Worm (Caenorhabditis elegans) whole organism, L1 larva: ENCODE results near the gene lgc-44.

ENCODE experiments used
- hpl-2 ChIP-seq: fragments of 150-350 bp; optimal IDR thresholded peaks from 2 replicates; lab custom pipeline; 2014; ENCODE audit warnings: missing biosample characterization, missing genetic modification reagents, missing genetic modification characterization
- lin-14 ChIP-seq: fragments of 200-800 bp; sonication (Bioruptor generic); optimal IDR thresholded peaks from 2 replicates; lab custom pipeline; 2018; ENCODE audit warnings: mild to moderate bottlenecking, missing genetic modification characterization, moderate library complexity, missing compliant biosample characterization
- lin-39 ChIP-seq: fragments of 150-350 bp; optimal IDR thresholded peaks from 2 replicates; lab custom pipeline; 2014; ENCODE audit warnings: missing biosample characterization, missing genetic modification reagents, missing genetic modification characterization
- mab-9 ChIP-seq: fragments of 200-800 bp; sonication (Bioruptor generic); IDR thresholded peaks from 2 replicates; pipeline ENCODE4 v1.3.6; 2022; ENCODE audit warnings: missing genetic modification reagents, missing genetic modification characterization, missing compliant biosample characterization
- nhr-19 ChIP-seq: fragments of 200-800 bp; sonication (Bioruptor generic); conservative IDR thresholded peaks from 2 replicates; pipeline ENCODE4 v1.3.6; 2022; ENCODE audit warnings: missing genetic modification characterization, missing compliant biosample characterization

lgc-44 gene

ce11 chrV:11620081-11620480 lies 52.3 kb downstream of the lgc-44 start:
- TF ChIP-seq nhr-19 (no peak), lin-39 (tag; lab: Kevin White, UChicago) (no peak), mab-9 (GFP tag; lab: Robert Waterston, UW) (0 out of 2 replicates have a peak, but pooled peaks have one; percentile 14), hpl-2 (GFP tag; lab: Kevin White, UChicago) (no peak), lin-14 (GFP tag; lab: Kevin White, UChicago) (peak; percentile 1)
